Worm (Caenorhabditis elegans) whole organism, young adult: ENCODE measurements around the gene C02F5.10.
A peak's percentile ranks its signal among the peaks of the same experiment; 100 is the strongest.

Experiments used
- F10E7.11 ChIP-seq: sonication (generic microtip); optimal IDR thresholded peaks from 2 replicates; lab custom pipeline; 2017; ENCODE audit warnings: mild to moderate bottlenecking, missing genetic modification characterization, moderate library complexity, missing compliant biosample characterization
- F22D6.2 ChIP-seq: sonication (generic microtip); optimal IDR thresholded peaks from 2 replicates; lab custom pipeline; 2016; ENCODE audit warnings: mild to moderate bottlenecking, missing genetic modification characterization, missing compliant biosample characterization
- F23B12.7 ChIP-seq: sonication (generic microtip); optimal IDR thresholded peaks from 2 replicates; lab custom pipeline; 2017; ENCODE audit warnings: missing genetic modification characterization, mild to moderate bottlenecking, missing compliant biosample characterization, antibody characterized with exemption, moderate library complexity; ENCODE audit not compliant: insufficient read depth
- F39B2.1 ChIP-seq: fragments of 200-800 bp; sonication (Bioruptor generic); IDR thresholded peaks from 2 replicates; pipeline ENCODE4 v1.3.6; 2022; ENCODE audit warnings: missing genetic modification reagents, missing genetic modification characterization, missing compliant biosample characterization
- F52B5.7 ChIP-seq: sonication (generic microtip); optimal IDR thresholded peaks from 2 replicates; lab custom pipeline; 2016; ENCODE audit warnings: mild to moderate bottlenecking, missing genetic modification characterization, missing compliant biosample characterization
- K12H6.12 ChIP-seq: fragments of 200-800 bp; sonication (Bioruptor generic); optimal IDR thresholded peaks from 2 replicates; lab custom pipeline; 2018; ENCODE audit warnings: mild to moderate bottlenecking, missing genetic modification characterization, missing compliant biosample characterization
- Y53F4B.3 ChIP-seq: fragments of 200-800 bp; sonication (Bioruptor generic); IDR thresholded peaks from 2 replicates; pipeline ENCODE4 v1.3.6; 2022; ENCODE audit warnings: missing genetic modification reagents, missing genetic modification characterization, missing compliant biosample characterization
- Y56A3A.18 ChIP-seq: fragments of 200-800 bp; sonication (Bioruptor generic); IDR thresholded peaks from 2 replicates; pipeline ENCODE4 v1.3.6; 2022; ENCODE audit warnings: missing genetic modification reagents, missing genetic modification characterization, missing compliant biosample characterization
- ZK185.1 ChIP-seq: sonication (generic microtip); optimal IDR thresholded peaks from 2 replicates; lab custom pipeline; 2016; ENCODE audit warnings: mild to moderate bottlenecking, missing genetic modification characterization, missing compliant biosample characterization; ENCODE audit not compliant: poor library complexity, severe bottlenecking
- akir-1 ChIP-seq: fragments of 200-800 bp; sonication (Bioruptor generic); optimal IDR thresholded peaks from 2 replicates; lab custom pipeline; 2018; ENCODE audit warnings: mild to moderate bottlenecking, missing genetic modification characterization, moderate library complexity, missing compliant biosample characterization
- atf-7 ChIP-seq: sonication (generic microtip); optimal IDR thresholded peaks from 2 replicates; lab custom pipeline; 2017; ENCODE audit warnings: mild to moderate bottlenecking, missing genetic modification characterization, missing compliant biosample characterization
- attf-3 ChIP-seq: fragments of 200-800 bp; sonication (Bioruptor generic); conservative IDR thresholded peaks from 2 replicates; pipeline ENCODE4 v1.3.6; 2022; ENCODE audit warnings: missing genetic modification reagents, missing genetic modification characterization, missing compliant biosample characterization
- cebp-1 ChIP-seq, 2 experiments: fragments of 200-800 bp in 1 of 2; sonication (Bioruptor generic) in 1 of 2; sonication (generic microtip) in 1 of 2; IDR thresholded peaks in 1 of 2; optimal IDR thresholded peaks in 1 of 2; 2 replicates each; pipeline versions ENCODE4 v1.3.6 to Lab custom; 2017 to 2022; ENCODE audit warnings: missing compliant biosample characterization in 2 of 2, missing genetic modification characterization in 2 of 2, mild to moderate bottlenecking in 1 of 2, missing genetic modification reagents in 1 of 2, moderate library complexity in 1 of 2
- ceh-100 ChIP-seq: fragments of 200-800 bp; sonication (Bioruptor generic); IDR thresholded peaks from 2 replicates; pipeline ENCODE4 v1.3.6; 2022; ENCODE audit warnings: missing genetic modification reagents, missing genetic modification characterization, missing compliant biosample characterization
- ceh-91 ChIP-seq: fragments of 200-800 bp; sonication (Bioruptor generic); IDR thresholded peaks from 2 replicates; pipeline ENCODE4 v1.3.6; 2022; ENCODE audit warnings: missing genetic modification reagents, missing genetic modification characterization, missing compliant biosample characterization
- chd-7 ChIP-seq: sonication (generic microtip); optimal IDR thresholded peaks from 2 replicates; lab custom pipeline; 2016; ENCODE audit warnings: mild to moderate bottlenecking, missing genetic modification characterization, moderate library complexity, missing compliant biosample characterization
- dpl-1 ChIP-seq: fragments of 150-350 bp; optimal IDR thresholded peaks from 2 replicates; lab custom pipeline; 2014; ENCODE audit warnings: missing biosample characterization, missing genetic modification reagents, missing genetic modification characterization
- ets-4 ChIP-seq: fragments of 200-800 bp; sonication (Bioruptor generic); optimal IDR thresholded peaks from 2 replicates; lab custom pipeline; 2018; ENCODE audit warnings: mild to moderate bottlenecking, missing genetic modification characterization, missing compliant biosample characterization
- fkh-3 ChIP-seq: sonication (generic microtip); optimal IDR thresholded peaks from 2 replicates; lab custom pipeline; 2016; ENCODE audit warnings: mild to moderate bottlenecking, missing genetic modification characterization, missing compliant biosample characterization
- gei-17 ChIP-seq: fragments of 200-800 bp; sonication (Bioruptor generic); optimal IDR thresholded peaks from 2 replicates; lab custom pipeline; 2018; ENCODE audit warnings: mild to moderate bottlenecking, missing genetic modification characterization, missing compliant biosample characterization
- hmg-1.2 ChIP-seq: fragments of 200-800 bp; sonication (Bioruptor generic); IDR thresholded peaks from 2 replicates; pipeline ENCODE4 v1.3.6; 2022; ENCODE audit warnings: missing genetic modification reagents, missing genetic modification characterization, missing compliant biosample characterization
- let-526 ChIP-seq: fragments of 200-800 bp; sonication (Bioruptor generic); IDR thresholded peaks from 2 replicates; pipeline ENCODE4 v1.3.6; 2022; ENCODE audit warnings: missing genetic modification reagents, missing genetic modification characterization, missing compliant biosample characterization
- lin-35 ChIP-seq, 3 experiments: fragments of 150-350 bp in 2 of 3; sonication (generic microtip) in 1 of 3; optimal IDR thresholded peaks; 2 replicates each; lab custom pipeline; 2014 to 2018; ENCODE audit warnings: missing biosample characterization in 3 of 3, missing genetic modification characterization in 3 of 3, missing genetic modification reagents in 3 of 3
- lin-54 ChIP-seq: fragments of 200-800 bp; sonication (Bioruptor generic); optimal IDR thresholded peaks from 2 replicates; lab custom pipeline; 2018; ENCODE audit warnings: mild to moderate bottlenecking, missing genetic modification characterization, missing compliant biosample characterization
- lir-1 ChIP-seq: fragments of 200-800 bp; sonication (Bioruptor generic); conservative IDR thresholded peaks from 2 replicates; pipeline ENCODE4 v1.3.6; 2022; ENCODE audit warnings: missing genetic modification reagents, missing genetic modification characterization, missing compliant biosample characterization
- lsl-1 ChIP-seq: fragments of 200-800 bp; sonication (Bioruptor generic); optimal IDR thresholded peaks from 2 replicates; lab custom pipeline; 2018; ENCODE audit warnings: mild to moderate bottlenecking, missing genetic modification characterization, moderate library complexity, missing compliant biosample characterization
- madf-3 ChIP-seq: fragments of 200-800 bp; sonication (Bioruptor generic); IDR thresholded peaks from 2 replicates; pipeline ENCODE4 v1.3.6; 2022; ENCODE audit warnings: missing genetic modification reagents, missing genetic modification characterization, missing compliant biosample characterization
- mel-28 ChIP-seq: sonication (generic microtip); optimal IDR thresholded peaks from 2 replicates; lab custom pipeline; 2016; ENCODE audit warnings: borderline replicate concordance, mild to moderate bottlenecking, missing genetic modification characterization, missing compliant biosample characterization
- mes-4 ChIP-seq: sonication (generic microtip); optimal IDR thresholded peaks from 2 replicates; lab custom pipeline; 2016; ENCODE audit warnings: missing genotype, missing genetic modification characterization, missing compliant biosample characterization
- nfyb-1 ChIP-seq: fragments of 200-800 bp; sonication (Bioruptor generic); IDR thresholded peaks from 2 replicates; pipeline ENCODE4 v1.3.6; 2022; ENCODE audit warnings: missing genetic modification reagents, missing genetic modification characterization, missing compliant biosample characterization
- nhr-27 ChIP-seq: fragments of 200-800 bp; sonication (Bioruptor generic); optimal IDR thresholded peaks from 2 replicates; lab custom pipeline; 2018; ENCODE audit warnings: mild to moderate bottlenecking, missing genetic modification characterization, moderate library complexity, missing compliant biosample characterization
- nhr-90 ChIP-seq: sonication (generic microtip); optimal IDR thresholded peaks from 2 replicates; lab custom pipeline; 2016; ENCODE audit warnings: missing genotype, mild to moderate bottlenecking, missing genetic modification characterization, missing compliant biosample characterization
- pbrm-1 ChIP-seq: fragments of 200-800 bp; sonication (Bioruptor generic); IDR thresholded peaks from 2 replicates; pipeline ENCODE4 v1.3.6; 2022; ENCODE audit warnings: missing genetic modification reagents, missing genetic modification characterization, missing compliant biosample characterization
- pha-4 ChIP-seq: fragments of 150-350 bp; sonication (generic microtip); optimal IDR thresholded peaks from 2 replicates; lab custom pipeline; 2014; ENCODE audit warnings: missing biosample characterization, missing genetic modification reagents, missing genetic modification characterization
- repo-1 ChIP-seq: sonication (generic microtip); optimal IDR thresholded peaks from 2 replicates; lab custom pipeline; 2017; ENCODE audit warnings: mild to moderate bottlenecking, missing genetic modification characterization, missing compliant biosample characterization
- sdz-38 ChIP-seq: sonication (generic microtip); optimal IDR thresholded peaks from 2 replicates; lab custom pipeline; 2016; ENCODE audit warnings: missing genotype, missing genetic modification characterization, missing compliant biosample characterization
- zim-3 ChIP-seq: sonication (generic microtip); optimal IDR thresholded peaks from 2 replicates; lab custom pipeline; 2017; ENCODE audit warnings: mild to moderate bottlenecking, missing genetic modification characterization, moderate library complexity, missing compliant biosample characterization
- ztf-22 ChIP-seq: fragments of 200-800 bp; sonication (Bioruptor generic); optimal IDR thresholded peaks from 2 replicates; lab custom pipeline; 2018; ENCODE audit warnings: mild to moderate bottlenecking, missing genetic modification characterization, moderate library complexity, missing compliant biosample characterization
- ztf-25 ChIP-seq: fragments of 200-800 bp; sonication (Bioruptor generic); IDR thresholded peaks from 2 replicates; pipeline ENCODE4 v1.3.6; 2022; ENCODE audit warnings: missing genetic modification reagents, missing genetic modification characterization, missing compliant biosample characterization

C02F5.10 gene

DNA sequence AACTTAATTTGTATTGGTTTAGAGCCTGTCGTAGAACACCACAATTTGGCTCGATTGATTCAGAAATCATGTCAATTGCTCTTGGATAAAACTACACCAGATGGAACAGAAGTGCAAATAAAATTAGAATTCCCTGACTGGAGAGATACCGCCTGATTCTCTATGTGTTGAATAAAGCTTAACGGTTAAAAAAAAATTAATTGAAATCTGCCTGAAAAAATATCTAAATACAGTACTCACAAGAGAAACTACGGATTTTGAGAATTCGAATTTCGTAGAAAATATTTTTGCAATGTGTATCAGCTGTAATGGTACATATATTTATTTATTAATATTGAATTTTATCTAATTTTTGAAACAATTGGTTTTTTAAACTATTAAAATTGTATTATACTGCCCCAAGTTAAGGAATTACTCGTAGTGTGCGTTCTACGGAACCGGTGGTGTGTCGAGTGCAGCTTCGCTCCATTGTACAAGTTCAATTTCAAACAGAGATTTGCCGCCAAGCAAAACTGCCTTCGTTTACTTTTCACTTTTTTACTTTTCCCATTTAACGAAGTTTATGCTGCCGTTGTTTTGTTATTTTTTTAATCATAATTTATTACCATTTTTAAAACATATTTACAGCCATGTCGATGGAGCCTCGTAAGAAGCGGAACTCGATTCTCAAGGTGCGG lies 864 bp upstream of the C02F5.10 start, which contains the start of gene knl-1 (continued):
- TF ChIP-seq lin-54 = peak; percentile 68
- no peak for TF ChIP-seq nhr-90
- peak in 1 of 3 experiments; percentile 21 for TF ChIP-seq lin-35 (GFP tag; optimal IDR thresholded peaks at IDR 0.05; lab: Kevin White, UChicago)
- 0 out of 2 replicates have a peak, but pooled peaks have one; percentile 59 for TF ChIP-seq ztf-25 (GFP tag; lab: Robert Waterston, UW)
- TF ChIP-seq hmg-1.2 (GFP tag; lab: Robert Waterston, UW) = peak; percentile 46; the same call in 1 of the 2 replicates
- peak; percentile 63; the same call in 1 of the 2 replicates for TF ChIP-seq attf-3 (GFP tag; lab: Robert Waterston, UW)
- TF ChIP-seq ceh-100 (GFP tag; lab: Robert Waterston, UW) = peak; percentile 95
- TF ChIP-seq F22D6.2 (tag; lab: Kevin White, UChicago) = no peak

DNA sequence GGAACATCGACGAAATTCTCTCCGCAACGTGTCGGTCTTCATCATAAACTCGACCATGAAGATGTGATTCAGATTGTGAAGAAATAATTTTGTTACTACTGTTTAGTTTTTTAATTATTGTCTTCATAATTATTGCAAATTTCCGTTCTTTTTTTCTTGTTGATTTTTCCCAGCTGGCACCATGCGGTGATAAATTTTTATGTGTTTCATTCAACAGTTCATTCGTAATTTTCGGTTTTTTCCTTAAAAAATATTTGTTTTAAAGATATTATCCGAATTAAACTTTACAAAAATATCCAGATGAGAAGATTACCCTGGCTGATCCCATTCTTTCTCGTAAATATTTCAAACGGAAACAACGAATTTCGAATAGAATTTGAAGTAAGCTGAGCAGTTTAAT lies 2.2 kb downstream of the C02F5.10 start, which contains the start of gene C02F5.13:
TSS of gene C02F5.13 (plus strand) at position 301 of the 400 bp plus-strand sequence.
- TF ChIP-seq zim-3 (tag; lab: Kevin White, UChicago) (no peak), atf-7 (tag; lab: Kevin White, UChicago) (no peak), lir-1 (no peak), ZK185.1 (tag; lab: Kevin White, UChicago) (no peak), cebp-1 (GFP tag; IDR thresholded peaks at IDR 0.05; lab: Robert Waterston, UW) (no peak), cebp-1 (tag; optimal IDR thresholded peaks at IDR 0.05; lab: Kevin White, UChicago) (no peak), lsl-1 (GFP tag; lab: Kevin White, UChicago) (no peak), K12H6.12 (tag; lab: Kevin White, UChicago) (no peak), F52B5.7 (tag; lab: Kevin White, UChicago) (no peak), Y53F4B.3 (GFP tag; lab: Robert Waterston, UW) (no peak), chd-7 (tag; lab: Kevin White, UChicago) (no peak), nhr-27 (tag; lab: Kevin White, UChicago) (no peak), mes-4 (no peak)

DNA sequence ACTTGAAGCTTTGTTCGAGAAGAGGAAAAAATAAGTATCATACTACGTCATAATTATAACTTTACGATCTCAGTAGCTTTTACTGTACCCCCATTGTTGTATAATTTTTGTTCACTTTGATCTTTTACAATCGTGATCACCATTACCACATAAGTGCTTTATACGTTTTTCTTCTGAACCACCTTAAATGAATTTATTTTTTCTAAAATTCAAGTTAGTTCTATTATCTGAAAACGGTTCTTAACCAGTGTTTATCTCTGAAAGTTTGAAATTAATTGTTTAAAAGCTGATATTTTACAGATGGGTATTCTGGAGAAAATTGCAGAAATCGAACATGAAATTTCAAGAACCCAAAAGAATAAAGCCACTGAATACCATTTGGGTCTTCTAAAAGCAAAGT lies 3.7 kb downstream of the C02F5.10 start, which contains the start of gene C02F5.3:
TSS of gene C02F5.3 (plus strand) at position 301 of the 400 bp plus-strand sequence.
- TF ChIP-seq atf-7 (tag; lab: Kevin White, UChicago) (no peak), ztf-22 (no peak), madf-3 (GFP tag; lab: Robert Waterston, UW) (no peak), pha-4 (tag; lab: Kevin White, UChicago) (no peak), Y56A3A.18 (GFP tag; lab: Robert Waterston, UW) (no peak), akir-1 (GFP tag; lab: Kevin White, UChicago) (no peak), Y53F4B.3 (GFP tag; lab: Robert Waterston, UW) (no peak), fkh-3 (tag; lab: Kevin White, UChicago) (no peak), dpl-1 (GFP tag; lab: Kevin White, UChicago) (no peak)

DNA sequence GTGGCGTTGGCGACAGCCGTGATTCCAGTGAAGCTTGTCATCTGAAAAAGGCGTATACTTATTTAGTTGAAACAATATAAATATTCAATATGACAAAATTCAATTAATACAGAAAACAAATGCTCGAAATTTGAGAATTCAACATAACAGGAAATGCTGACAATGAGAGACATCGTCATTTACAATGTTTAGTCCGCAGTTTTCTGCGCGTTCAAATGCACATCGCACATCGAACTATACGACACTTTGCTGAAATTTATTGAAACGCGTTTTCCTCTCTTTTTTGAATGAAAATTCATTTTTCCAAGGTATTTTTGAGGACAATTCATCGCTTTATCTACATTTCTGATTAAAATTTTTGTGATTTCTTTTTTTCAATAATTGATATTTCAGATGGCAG lies 5.2 kb downstream of the C02F5.10 start, which contains the start of the genes pbs-6 and cids-1:
TSS of gene pbs-6 (minus strand) at position 41 of the 400 bp plus-strand sequence.
TSS of gene cids-1 (plus strand) at position 394 of the 400 bp plus-strand sequence.
- no peak for TF ChIP-seq F23B12.7
- TF ChIP-seq hmg-1.2 (GFP tag; lab: Robert Waterston, UW) = peak; percentile 13; the same call in 1 of the 2 replicates
- no peak for TF ChIP-seq chd-7 (tag; lab: Kevin White, UChicago)

DNA sequence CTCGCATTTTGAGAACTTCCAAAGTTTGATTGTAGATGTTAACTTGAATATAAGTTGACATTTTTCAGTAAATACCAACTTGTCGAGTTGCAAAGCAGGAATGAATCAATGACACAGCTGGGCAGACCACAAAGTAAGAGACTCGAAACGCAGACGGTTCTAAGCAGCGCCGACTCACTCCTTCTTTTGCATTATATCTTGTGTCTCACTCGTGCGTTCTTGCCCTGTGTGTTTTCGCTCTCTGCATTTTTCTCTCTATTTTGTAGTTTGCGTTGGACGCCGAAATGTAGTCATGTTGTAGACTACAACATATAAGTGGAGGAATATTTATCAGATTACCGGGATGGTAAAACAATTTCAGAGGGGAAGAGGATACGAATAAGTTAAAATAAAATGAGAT lies 6.5 kb downstream of the C02F5.10 start, which contains the start of gene C02F5.12:
TSS of gene C02F5.12 (minus strand) at position 221 of the 400 bp plus-strand sequence.
- TF ChIP-seq let-526 (GFP tag; lab: Robert Waterston, UW) = no peak
- no peak for TF ChIP-seq mel-28
- TF ChIP-seq gei-17 = no peak
- no peak for TF ChIP-seq F10E7.11 (tag; lab: Kevin White, UChicago)
- no peak for TF ChIP-seq lir-1
- no peak for TF ChIP-seq ceh-91 (GFP tag; lab: Robert Waterston, UW)
- no peak for TF ChIP-seq ztf-25 (GFP tag; lab: Robert Waterston, UW)
- TF ChIP-seq pbrm-1 (GFP tag; lab: Robert Waterston, UW) = peak; percentile 26; the same call in 1 of the 2 replicates
- TF ChIP-seq nfyb-1 (GFP tag; lab: Robert Waterston, UW) = 0 out of 2 replicates have a peak, but pooled peaks have one; percentile 31
- TF ChIP-seq sdz-38 (tag; lab: Kevin White, UChicago) = no peak
- TF ChIP-seq ets-4 (GFP tag; lab: Kevin White, UChicago) = no peak
- peak; percentile 61 for TF ChIP-seq lin-54
- no peak for TF ChIP-seq repo-1 (tag; lab: Kevin White, UChicago)
- TF ChIP-seq F39B2.1 (GFP tag; lab: Robert Waterston, UW) = no peak
